Fruit fly (Drosophila melanogaster) whole organism, embryonic: ENCODE measurements around the gene CG13028.

Source experiments
- Awh ChIP-seq: fragments of 200-800 bp; sonication (Bioruptor generic); IDR thresholded peaks from 2 replicates; pipeline ENCODE4, ENCODE4 v1.3.6; 2022; ENCODE audit warnings: missing biosample characterization, missing genetic modification characterization
- CG10462 ChIP-seq: fragments of 200-800 bp; sonication (Bioruptor generic); optimal IDR thresholded peaks from 2 replicates; lab custom pipeline; 2016; ENCODE audit warnings: missing biosample characterization, missing genetic modification characterization
- CG11247 ChIP-seq: fragments of 200-800 bp; sonication (Bioruptor generic); IDR thresholded peaks from 2 replicates; pipeline ENCODE4 v1.3.6; 2022; ENCODE audit warnings: missing biosample characterization, missing genetic modification characterization
- CG12236 ChIP-seq: fragments of 200-800 bp; sonication (Bioruptor generic); optimal IDR thresholded peaks from 2 replicates; lab custom pipeline; 2016; ENCODE audit warnings: missing biosample characterization, missing genetic modification characterization
- CG12299 ChIP-seq: fragments of 200-800 bp; sonication (Bioruptor generic); optimal IDR thresholded peaks from 2 replicates; lab custom pipeline; 2018; ENCODE audit warnings: missing biosample characterization, mild to moderate bottlenecking, missing genetic modification characterization
- CG14014 ChIP-seq: fragments of 200-800 bp; sonication (Bioruptor generic); IDR thresholded peaks from 2 replicates; pipeline ENCODE4 v1.3.6; 2022; ENCODE audit warnings: missing biosample characterization, missing genetic modification characterization
- CG14441 ChIP-seq: fragments of 200-800 bp; sonication (Bioruptor generic); IDR thresholded peaks from 2 replicates; pipeline ENCODE4 v1.3.6; 2022; ENCODE audit warnings: missing biosample characterization, missing genetic modification characterization
- CG15601 ChIP-seq: fragments of 200-800 bp; sonication (Bioruptor generic); optimal IDR thresholded peaks from 3 replicates; lab custom pipeline; 2019; ENCODE audit warnings: missing biosample characterization, mild to moderate bottlenecking, missing genetic modification characterization, moderate library complexity
- CG15696 ChIP-seq: fragments of 200-800 bp; sonication (Bioruptor generic); optimal IDR thresholded peaks from 2 replicates; lab custom pipeline; 2019; ENCODE audit warnings: missing biosample characterization, mild to moderate bottlenecking, missing genetic modification characterization, moderate library complexity
- CG17328 ChIP-seq: fragments of 200-800 bp; sonication (Bioruptor generic); IDR thresholded peaks from 2 replicates; pipeline ENCODE4 v1.3.6; 2022; ENCODE audit warnings: missing biosample characterization, missing genetic modification characterization
- CG18764 ChIP-seq: fragments of 200-800 bp; sonication (Bioruptor generic); optimal IDR thresholded peaks from 3 replicates; lab custom pipeline; 2016; ENCODE audit warnings: missing biosample characterization, missing genetic modification characterization
- CG32767 ChIP-seq: fragments of 200-800 bp; sonication (Bioruptor generic); IDR thresholded peaks from 2 replicates; pipeline ENCODE4 v1.3.6; 2022; ENCODE audit warnings: missing biosample characterization, missing genetic modification characterization
- CG4328 ChIP-seq: fragments of 200-800 bp; sonication (Bioruptor generic); optimal IDR thresholded peaks from 3 replicates; lab custom pipeline; 2017; ENCODE audit warnings: missing biosample characterization, missing genetic modification reagents, missing genetic modification characterization
- CG6654 ChIP-seq: fragments of 200-800 bp; sonication (Bioruptor generic); optimal IDR thresholded peaks from 2 replicates; lab custom pipeline; 2017; ENCODE audit warnings: missing biosample characterization, mild to moderate bottlenecking, missing genetic modification characterization
- CG7357 ChIP-seq: fragments of 200-800 bp; sonication (Bioruptor generic); IDR thresholded peaks from 3 replicates; pipeline ENCODE4 v1.3.6; 2022; ENCODE audit warnings: missing biosample characterization, missing genetic modification characterization
- CG8765 ChIP-seq: fragments of 200-800 bp; sonication (Bioruptor generic); IDR thresholded peaks from 2 replicates; pipeline ENCODE4 v1.3.6; 2022; ENCODE audit warnings: missing biosample characterization, missing genetic modification characterization
- CG9727 ChIP-seq: fragments of 200-800 bp; sonication (Bioruptor generic); optimal IDR thresholded peaks from 3 replicates; lab custom pipeline; 2017; ENCODE audit warnings: missing biosample characterization, mild to moderate bottlenecking, missing genetic modification characterization
- CG9876 ChIP-seq: fragments of 200-800 bp; sonication (Bioruptor generic); optimal IDR thresholded peaks from 2 replicates; lab custom pipeline; 2016; ENCODE audit warnings: missing biosample characterization, missing genetic modification characterization
- D19B ChIP-seq: fragments of 200-800 bp; sonication (Bioruptor generic); optimal IDR thresholded peaks from 2 replicates; lab custom pipeline; 2017; ENCODE audit warnings: missing biosample characterization, mild to moderate bottlenecking, missing genetic modification characterization
- Dad ChIP-seq: fragments of 200-800 bp; sonication (Bioruptor generic); optimal IDR thresholded peaks from 3 replicates; lab custom pipeline; 2016; ENCODE audit warnings: missing biosample characterization, missing genetic modification characterization
- E2f1 ChIP-seq: fragments of 200-800 bp; sonication (Bioruptor generic); IDR thresholded peaks from 2 replicates; pipeline ENCODE4 v1.3.6; 2022; ENCODE audit warnings: missing biosample characterization, missing genetic modification characterization
- Mad ChIP-seq: fragments of 200-800 bp; sonication (Bioruptor generic); optimal IDR thresholded peaks from 2 replicates; lab custom pipeline; 2016; ENCODE audit warnings: missing biosample characterization, missing genetic modification characterization
- Mes4 ChIP-seq: fragments of 200-800 bp; sonication (Bioruptor generic); optimal IDR thresholded peaks from 2 replicates; lab custom pipeline; 2016; ENCODE audit warnings: missing biosample characterization, missing genetic modification characterization
- NK7.1 ChIP-seq: fragments of 200-800 bp; sonication (Bioruptor generic); optimal IDR thresholded peaks from 3 replicates; lab custom pipeline; 2016; ENCODE audit warnings: missing biosample characterization, missing genetic modification characterization
- Neu2 ChIP-seq: fragments of 200-800 bp; sonication (Bioruptor generic); optimal IDR thresholded peaks from 3 replicates; lab custom pipeline; 2016; ENCODE audit warnings: missing biosample characterization, missing genetic modification characterization, borderline replicate concordance
- Spps ChIP-seq: fragments of 200-800 bp; sonication (Bioruptor generic); optimal IDR thresholded peaks from 2 replicates; lab custom pipeline; 2018; ENCODE audit warnings: missing biosample characterization, mild to moderate bottlenecking, missing genetic modification characterization
- Tbp ChIP-seq: fragments of >200 bp; optimal IDR thresholded peaks from 2 replicates; lab custom pipeline; 2018; ENCODE audit warnings: missing biosample characterization, missing genetic modification characterization
- Xbp1 ChIP-seq: fragments of 200-800 bp; sonication (Bioruptor generic); optimal IDR thresholded peaks from 3 replicates; lab custom pipeline; 2016; ENCODE audit warnings: missing biosample characterization, mild to moderate bottlenecking, missing genetic modification characterization
- chinmo ChIP-seq: fragments of 200-800 bp; sonication (Bioruptor generic); IDR thresholded peaks from 4 replicates; pipeline ENCODE4 v1.3.6; 2022; ENCODE audit warnings: missing biosample characterization, missing genetic modification characterization; ENCODE audit not compliant: partially characterized antibody
- chm ChIP-seq: fragments of 200-800 bp; sonication (Bioruptor generic); IDR thresholded peaks from 2 replicates; pipeline ENCODE4 v1.3.6; 2022; ENCODE audit warnings: missing biosample characterization, missing genetic modification characterization
- cwo ChIP-seq: fragments of 200-800 bp; sonication (Bioruptor generic); optimal IDR thresholded peaks from 3 replicates; lab custom pipeline; 2017; ENCODE audit warnings: missing biosample characterization, missing genetic modification characterization, mild to moderate bottlenecking, moderate library complexity, missing genetic modification reagents
- danr ChIP-seq: fragments of 200-800 bp; sonication (Bioruptor generic); IDR thresholded peaks from 2 replicates; pipeline ENCODE4 v1.3.6; 2022; ENCODE audit warnings: missing biosample characterization, missing genetic modification characterization
- dmrt99B ChIP-seq: fragments of 200-800 bp; sonication (Bioruptor generic); optimal IDR thresholded peaks from 2 replicates; lab custom pipeline; 2018; ENCODE audit warnings: missing biosample characterization, mild to moderate bottlenecking, missing genetic modification characterization, moderate library complexity
- gcm ChIP-seq: fragments of 200-800 bp; sonication (Bioruptor generic); optimal IDR thresholded peaks from 2 replicates; lab custom pipeline; 2019; ENCODE audit warnings: missing biosample characterization, mild to moderate bottlenecking, missing genetic modification characterization, moderate library complexity
- insv ChIP-seq, 2 experiments: fragments of 200-800 bp; sonication (Bioruptor generic); optimal IDR thresholded peaks; 3 replicates each; lab custom pipeline; 2016 to 2018; ENCODE audit warnings: missing biosample characterization in 2 of 2, missing genetic modification characterization in 2 of 2
- kah ChIP-seq: fragments of 200-800 bp; sonication (Bioruptor generic); optimal IDR thresholded peaks from 2 replicates; lab custom pipeline; 2018; ENCODE audit warnings: missing biosample characterization, mild to moderate bottlenecking, missing genetic modification characterization
- ken ChIP-seq: fragments of 200-800 bp; sonication (Bioruptor generic); IDR thresholded peaks from 3 replicates; pipeline ENCODE4 v1.3.6; 2022; ENCODE audit warnings: missing biosample characterization, missing genetic modification characterization
- knrl ChIP-seq: fragments of 200-800 bp; sonication (Bioruptor generic); IDR thresholded peaks from 3 replicates; pipeline ENCODE4 v1.3.6; 2022; ENCODE audit warnings: missing biosample characterization, missing genetic modification characterization; ENCODE audit not compliant: partially characterized antibody
- lab ChIP-seq: fragments of 200-800 bp; sonication (Bioruptor generic); optimal IDR thresholded peaks from 3 replicates; lab custom pipeline; 2017; ENCODE audit warnings: missing biosample characterization, missing genetic modification characterization, mild to moderate bottlenecking, moderate library complexity, missing genetic modification reagents
- nmo ChIP-seq: fragments of 200-800 bp; sonication (Bioruptor generic); optimal IDR thresholded peaks from 2 replicates; lab custom pipeline; 2018; ENCODE audit warnings: missing biosample characterization, mild to moderate bottlenecking, missing genetic modification characterization, moderate library complexity
- pita ChIP-seq: fragments of 200-800 bp; sonication (Bioruptor generic); optimal IDR thresholded peaks from 2 replicates; lab custom pipeline; 2017; ENCODE audit warnings: missing biosample characterization, mild to moderate bottlenecking, missing genetic modification characterization
- pnt ChIP-seq: fragments of 200-800 bp; sonication (Bioruptor generic); optimal IDR thresholded peaks from 3 replicates; lab custom pipeline; 2016; ENCODE audit warnings: missing biosample characterization, missing genetic modification characterization
- pros ChIP-seq: fragments of 200-800 bp; sonication (Bioruptor generic); optimal IDR thresholded peaks from 3 replicates; lab custom pipeline; 2019; ENCODE audit warnings: missing biosample characterization, mild to moderate bottlenecking, missing genetic modification characterization, moderate library complexity
- ro ChIP-seq: fragments of 200-800 bp; sonication (Bioruptor generic); IDR thresholded peaks from 2 replicates; pipeline ENCODE4 v1.3.6; 2022; ENCODE audit warnings: missing biosample characterization, missing genetic modification characterization
- sna ChIP-seq: fragments of 200-800 bp; sonication (Bioruptor generic); IDR thresholded peaks from 2 replicates; pipeline ENCODE4 v1.3.6; 2022; ENCODE audit warnings: missing biosample characterization, missing genetic modification characterization; ENCODE audit not compliant: partially characterized antibody
- sr ChIP-seq: fragments of 200-800 bp; sonication (Bioruptor generic); IDR thresholded peaks from 3 replicates; pipeline ENCODE4 v1.3.6; 2022; ENCODE audit warnings: missing biosample characterization, missing genetic modification characterization
- ssp ChIP-seq: fragments of 200-800 bp; sonication (Bioruptor generic); IDR thresholded peaks from 2 replicates; pipeline ENCODE4 v1.3.6; 2022; ENCODE audit warnings: missing biosample characterization, missing genetic modification characterization
- tgo ChIP-seq: fragments of 200-800 bp; sonication (Bioruptor generic); IDR thresholded peaks from 3 replicates; pipeline ENCODE4 v1.3.6; 2022; ENCODE audit warnings: missing biosample characterization, missing genetic modification characterization
- tup ChIP-seq: fragments of 200-800 bp; sonication (Bioruptor generic); optimal IDR thresholded peaks from 2 replicates; lab custom pipeline; 2016; ENCODE audit warnings: missing biosample characterization, mild to moderate bottlenecking, missing genetic modification characterization, moderate library complexity
- vvl ChIP-seq: fragments of 200-800 bp; sonication (Bioruptor generic); IDR thresholded peaks from 2 replicates; pipeline ENCODE4 v1.3.6; 2022; ENCODE audit warnings: missing biosample characterization, missing genetic modification characterization

The CG13028 gene

dm6 chr3L:16890650-16891336, 32.3 kb upstream of the CG13028 start (continued):
- TF ChIP-seq CG10462 (GFP tag; lab: Kevin White, UChicago) (peak; percentile 92), Neu2 (no peak), CG18764 (GFP tag; lab: Kevin White, UChicago) (peak; percentile 85), sr (GFP tag; lab: Robert Waterston, UW) (peak; percentile 81; the same call in 2 of the 3 replicates), CG12236 (GFP tag; lab: Kevin White, UChicago) (peak; percentile 86), CG8765 (GFP tag; lab: Robert Waterston, UW) (no peak), kah (GFP tag; lab: Kevin White, UChicago) (peak; percentile 74), CG15696 (tag; lab: Kevin White, UChicago) (peak; percentile 52), Xbp1 (peak; percentile 93), Mes4 (GFP tag; lab: Kevin White, UChicago) (peak; percentile 89), CG32767 (GFP tag; lab: Robert Waterston, UW) (peak; percentile 87), ro (GFP tag; lab: Robert Waterston, UW) (peak; percentile 78), danr (GFP tag; lab: Robert Waterston, UW) (peak; percentile 87), CG7357 (GFP tag; lab: Robert Waterston, UW) (peak; percentile 86), pita (GFP tag; lab: Kevin White, UChicago) (no peak), Spps (tag; lab: Kevin White, UChicago) (peak; percentile 88), sna (GFP tag; lab: Robert Waterston, UW) (no peak), knrl (GFP tag; lab: Robert Waterston, UW) (peak; percentile 26; the same call in 1 of the 3 replicates), D19B (peak; percentile 42), CG4328 (GFP tag; lab: Kevin White, UChicago) (peak; percentile 59), Awh (GFP tag; lab: Robert Waterston, UW) (peak; percentile 97), CG14014 (GFP tag; lab: Robert Waterston, UW) (peak; percentile 85), insv (GFP tag; optimal IDR thresholded peaks at IDR 0.05; lab: Kevin White, UChicago) (no peak), cwo (peak; percentile 81), NK7.1 (GFP tag; lab: Kevin White, UChicago) (peak; percentile 67), pros (GFP tag; lab: Kevin White, UChicago) (peak; percentile 92), lab (peak; percentile 87), E2f1 (GFP tag; lab: Robert Waterston, UW) (peak; percentile 90), pnt (GFP tag; lab: Kevin White, UChicago) (peak; percentile 92), CG6654 (GFP tag; lab: Kevin White, UChicago) (peak; percentile 81), Dad (GFP tag; lab: Kevin White, UChicago) (peak; percentile 85), chinmo (GFP tag; lab: Robert Waterston, UW) (peak; percentile 99), CG15601 (tag; lab: Kevin White, UChicago) (peak; percentile 92), nmo (GFP tag; lab: Kevin White, UChicago) (peak; percentile 94), chm (peak; percentile 94), CG17328 (peak; percentile 96), Tbp (GFP tag; lab: Kevin White, UChicago) (no peak), CG14441 (peak; percentile 90), Mad (GFP tag; lab: Kevin White, UChicago) (peak; percentile 55), tup (GFP tag; lab: Kevin White, UChicago) (peak; percentile 77), CG11247 (GFP tag; lab: Robert Waterston, UW) (peak; percentile 80), dmrt99B (tag; lab: Kevin White, UChicago) (peak; percentile 96), tgo (GFP tag; lab: Robert Waterston, UW) (peak; percentile 90), ssp (GFP tag; lab: Robert Waterston, UW) (peak; percentile 86), gcm (GFP tag; lab: Kevin White, UChicago) (peak; percentile 88), CG9876 (GFP tag; lab: Kevin White, UChicago) (peak; percentile 60), vvl (GFP tag; lab: Robert Waterston, UW) (peak; percentile 97), CG9727 (GFP tag; lab: Kevin White, UChicago) (peak; percentile 85), CG12299 (tag; lab: Kevin White, UChicago) (peak; percentile 71), ken (GFP tag; lab: Robert Waterston, UW) (peak; percentile 93)
